Fruit fly (Drosophila melanogaster) S2 (cell line): ENCODE results near the gene aru.

ENCODE experiments used
- CG8478 ChIP-seq: fragments of >200 bp; optimal IDR thresholded peaks from 2 replicates; lab custom pipeline; 2018
- CTCF ChIP-seq, 2 experiments: fragments of >200 bp; optimal IDR thresholded peaks; 2 replicates each; lab custom pipeline; 2018

Gene aru

dm6 chr2L:870749-871418 is 2.7 kb upstream of the aru start:
- TF ChIP-seq CTCF (optimal IDR thresholded peaks at IDR 0.05; lab: Kevin White, UChicago): peak in 1 of 2 experiments; percentile 43
- TF ChIP-seq CG8478 (lab: Kevin White, UChicago): no peak

dm6 chr2L:870285-870684 is 2.1 kb upstream of the aru start, which contains the start of gene PNUTS:
Gene PNUTS (plus strand): TSS chr2L:870465.
- no peak for TF ChIP-seq CG8478 (lab: Kevin White, UChicago)
- TF ChIP-seq CTCF (optimal IDR thresholded peaks at IDR 0.05; lab: Kevin White, UChicago): no peak

- TF ChIP-seq CTCF (optimal IDR thresholded peaks at IDR 0.05; lab: Kevin White, UChicago) (no peak), CG8478 (lab: Kevin White, UChicago) (no peak)
These were observed 1.4 kb upstream of the aru start, which contains the start of gene dbe for dm6 chr2L:869497-870040. Gene dbe (minus strand): TSS chr2L:869857.

dm6 chr2L:868961-869360 is 807 bp upstream of the aru start:
- TF ChIP-seq CTCF (optimal IDR thresholded peaks at IDR 0.05; lab: Kevin White, UChicago): no peak
- no peak for TF ChIP-seq CG8478 (lab: Kevin White, UChicago)

dm6 chr2L:866950-867744 is 1.0 kb downstream of the aru start:
- no peak for TF ChIP-seq CG8478 (lab: Kevin White, UChicago)
- no peak for TF ChIP-seq CTCF (optimal IDR thresholded peaks at IDR 0.05; lab: Kevin White, UChicago)

dm6 chr2L:865851-866250 is 2.3 kb downstream of the aru start:
- TF ChIP-seq CG8478 (lab: Kevin White, UChicago) (no peak), CTCF (optimal IDR thresholded peaks at IDR 0.05; lab: Kevin White, UChicago) (no peak)

dm6 chr2L:859897-860296 is 8.3 kb downstream of the aru start, which contains the start of gene CG13950:
Gene CG13950 (plus strand): TSS chr2L:860197.
- TF ChIP-seq CG8478 (lab: Kevin White, UChicago): no peak
- no peak for TF ChIP-seq CTCF (optimal IDR thresholded peaks at IDR 0.05; lab: Kevin White, UChicago)

- TF ChIP-seq CTCF (optimal IDR thresholded peaks at IDR 0.05; lab: Kevin White, UChicago) (no peak), CG8478 (lab: Kevin White, UChicago) (no peak)
These were observed 10.1 kb downstream of the aru start for dm6 chr2L:857897-858517.

- TF ChIP-seq CG8478 (lab: Kevin White, UChicago) (no peak), CTCF (optimal IDR thresholded peaks at IDR 0.05; lab: Kevin White, UChicago) (peak in 1 of 2 experiments; percentile 1)
These were observed 11.3 kb downstream of the aru start for dm6 chr2L:856690-857488.

- no peak for TF ChIP-seq CG8478 (lab: Kevin White, UChicago)
- TF ChIP-seq CTCF (optimal IDR thresholded peaks at IDR 0.05; lab: Kevin White, UChicago): no peak
These were observed 12.2 kb downstream of the aru start for dm6 chr2L:856001-856400.

- TF ChIP-seq CG8478 (lab: Kevin White, UChicago) (no peak), CTCF (optimal IDR thresholded peaks at IDR 0.05; lab: Kevin White, UChicago) (peak; percentile 59 to 78)
These were observed 13.1 kb downstream of the aru start, which contains the start of gene CG13949 for dm6 chr2L:855052-855547. Gene CG13949 (plus strand): TSS chr2L:855337.

dm6 chr2L:852647-853111 is 15.5 kb downstream of the aru start, which contains the start of the genes CG4291 and kraken:
Gene CG4291 (minus strand): TSS chr2L:852730.
Gene kraken (plus strand): TSS chr2L:852768.
- peak in 1 of 2 experiments; percentile 39 for TF ChIP-seq CTCF (optimal IDR thresholded peaks at IDR 0.05; lab: Kevin White, UChicago)
- TF ChIP-seq CG8478 (lab: Kevin White, UChicago): no peak

dm6 chr2L:850727-851257 is 17.4 kb downstream of the aru start, which contains the start of gene drongo:
Gene drongo (minus strand): TSS chr2L:851071.
- TF ChIP-seq CG8478 (lab: Kevin White, UChicago): no peak
- peak; percentile 41 to 49 for TF ChIP-seq CTCF (optimal IDR thresholded peaks at IDR 0.05; lab: Kevin White, UChicago)
